Worm (Caenorhabditis elegans): ENCODE measurements around the gene fipr-12.

- no peak for TF ChIP-seq elt-2 (tag; optimal IDR thresholded peaks at IDR 0.05)
- TF ChIP-seq ceh-82 (tag; optimal IDR thresholded peaks at IDR 0.05) = no peak
- TF ChIP-seq aly-2 (tag; optimal IDR thresholded peaks at IDR 0.05) = no peak
- TF ChIP-seq ztf-4 (tag; optimal IDR thresholded peaks at IDR 0.05) = no peak
- no peak for TF ChIP-seq egl-27 (tag; optimal IDR thresholded peaks at IDR 0.05)
- no peak for TF ChIP-seq ama-1 (optimal IDR thresholded peaks at IDR 0.05)
- no peak for TF ChIP-seq rnt-1 (tag; optimal IDR thresholded peaks at IDR 0.05)
- no peak for TF ChIP-seq sup-37 (GFP tag; optimal IDR thresholded peaks at IDR 0.05)
- TF ChIP-seq pqm-1 (tag; optimal IDR thresholded peaks at IDR 0.05) = no peak
- TF ChIP-seq zag-1 (tag; optimal IDR thresholded peaks at IDR 0.05) = no peak
- TF ChIP-seq ces-1 (GFP tag; optimal IDR thresholded peaks at IDR 0.05) = no peak
- no peak for TF ChIP-seq nhr-76 (tag; optimal IDR thresholded peaks at IDR 0.05)
- TF ChIP-seq nhr-85 (tag) = no peak
These were observed 20.7 kb upstream of the fipr-12 start, which contains the start of gene C50H2.7 for ce11 chrV:9922481-9922880.

Data from whole organism, L1 larva.